Fruit fly (Drosophila melanogaster) whole organism, pupa: ENCODE measurements around the gene CG31418.

ENCODE experiments used
- CG10348 ChIP-seq: fragments of 200-800 bp; sonication (Bioruptor generic); IDR thresholded peaks from 2 replicates; pipeline ENCODE4 v1.3.6; 2022; ENCODE audit warnings: missing biosample characterization, missing genetic modification characterization
- CG12605 ChIP-seq: fragments of 200-800 bp; sonication (Bioruptor generic); IDR thresholded peaks from 2 replicates; pipeline ENCODE4 v1.3.6; 2022; ENCODE audit warnings: missing biosample characterization, missing genetic modification characterization
- CG13204 ChIP-seq: fragments of 200-800 bp; sonication (Bioruptor generic); optimal IDR thresholded peaks from 2 replicates; lab custom pipeline; 2018; ENCODE audit warnings: missing biosample characterization, mild to moderate bottlenecking, missing genetic modification characterization, moderate library complexity
- CG14655 ChIP-seq: fragments of 200-800 bp; sonication (Bioruptor generic); optimal IDR thresholded peaks from 3 replicates; lab custom pipeline; 2017; ENCODE audit warnings: mild to moderate bottlenecking, missing biosample characterization, missing genetic modification reagents, missing genetic modification characterization
- CG15710 ChIP-seq: fragments of 200-800 bp; sonication (Bioruptor generic); optimal IDR thresholded peaks from 2 replicates; lab custom pipeline; 2018; ENCODE audit warnings: missing biosample characterization, mild to moderate bottlenecking, missing genetic modification characterization, moderate library complexity
- CG17806 ChIP-seq: fragments of 200-800 bp; sonication (Bioruptor generic); optimal IDR thresholded peaks from 2 replicates; lab custom pipeline; 2018; ENCODE audit warnings: missing biosample characterization, mild to moderate bottlenecking, missing genetic modification characterization, moderate library complexity
- CG32121 ChIP-seq: fragments of 200-800 bp; sonication (Bioruptor generic); IDR thresholded peaks from 2 replicates; pipeline ENCODE4 v1.3.6; 2022; ENCODE audit warnings: missing biosample characterization, missing genetic modification characterization
- CG34367 ChIP-seq: fragments of 200-800 bp; sonication (Bioruptor generic); optimal IDR thresholded peaks from 2 replicates; lab custom pipeline; 2018; ENCODE audit warnings: missing biosample characterization, mild to moderate bottlenecking, missing genetic modification characterization
- CG4496 ChIP-seq: fragments of 200-800 bp; sonication (Bioruptor generic); IDR thresholded peaks from 3 replicates; pipeline ENCODE4 v1.3.6; 2022; ENCODE audit warnings: missing biosample characterization, missing genetic modification characterization
- CG8301 ChIP-seq: fragments of 200-800 bp; sonication (Bioruptor generic); optimal IDR thresholded peaks from 2 replicates; lab custom pipeline; 2018; ENCODE audit warnings: missing biosample characterization, mild to moderate bottlenecking, missing genetic modification characterization
- CG9948 ChIP-seq: fragments of 200-800 bp; sonication (Bioruptor generic); optimal IDR thresholded peaks from 2 replicates; lab custom pipeline; 2018; ENCODE audit warnings: missing biosample characterization, mild to moderate bottlenecking, missing genetic modification characterization, moderate library complexity
- D1 ChIP-seq: fragments of 200-800 bp; sonication (Bioruptor generic); optimal IDR thresholded peaks from 2 replicates; lab custom pipeline; 2018; ENCODE audit warnings: missing biosample characterization, mild to moderate bottlenecking, missing genetic modification characterization, moderate library complexity
- EcR ChIP-seq: fragments of 200-800 bp; sonication (Bioruptor generic); optimal IDR thresholded peaks from 3 replicates; lab custom pipeline; 2019; ENCODE audit warnings: missing biosample characterization, missing genetic modification characterization, mild to moderate bottlenecking, moderate library complexity, missing genetic modification reagents
- Ets98B ChIP-seq: fragments of 200-800 bp; sonication (Bioruptor generic); IDR thresholded peaks from 2 replicates; pipeline ENCODE4 v1.3.6; 2022; ENCODE audit warnings: missing biosample characterization, missing genetic modification characterization
- Pif1A ChIP-seq: fragments of 200-800 bp; sonication (Bioruptor generic); optimal IDR thresholded peaks from 3 replicates; lab custom pipeline; 2016; ENCODE audit warnings: missing biosample characterization, missing genetic modification characterization
- Pif1B ChIP-seq: fragments of 200-800 bp; sonication (Bioruptor generic); optimal IDR thresholded peaks from 3 replicates; lab custom pipeline; 2016; ENCODE audit warnings: missing biosample characterization, missing genetic modification characterization
- Snoo ChIP-seq: fragments of 200-800 bp; sonication (Bioruptor generic); optimal IDR thresholded peaks from 3 replicates; lab custom pipeline; 2017; ENCODE audit warnings: missing biosample characterization, mild to moderate bottlenecking, missing genetic modification characterization, inconsistent platforms
- fd96Ca ChIP-seq: fragments of 200-800 bp; sonication (Bioruptor generic); IDR thresholded peaks from 3 replicates; pipeline ENCODE4 v1.3.6; 2022; ENCODE audit warnings: missing biosample characterization, missing genetic modification characterization
- gl ChIP-seq: fragments of 200-800 bp; sonication (Bioruptor generic); optimal IDR thresholded peaks from 2 replicates; lab custom pipeline; 2018; ENCODE audit warnings: missing biosample characterization, mild to moderate bottlenecking, missing genetic modification characterization
- rn ChIP-seq: fragments of 200-800 bp; sonication (Bioruptor generic); IDR thresholded peaks from 2 replicates; pipeline ENCODE4 v1.3.6; 2022; ENCODE audit warnings: missing biosample characterization, missing genetic modification characterization

Gene CG31418

DNA sequence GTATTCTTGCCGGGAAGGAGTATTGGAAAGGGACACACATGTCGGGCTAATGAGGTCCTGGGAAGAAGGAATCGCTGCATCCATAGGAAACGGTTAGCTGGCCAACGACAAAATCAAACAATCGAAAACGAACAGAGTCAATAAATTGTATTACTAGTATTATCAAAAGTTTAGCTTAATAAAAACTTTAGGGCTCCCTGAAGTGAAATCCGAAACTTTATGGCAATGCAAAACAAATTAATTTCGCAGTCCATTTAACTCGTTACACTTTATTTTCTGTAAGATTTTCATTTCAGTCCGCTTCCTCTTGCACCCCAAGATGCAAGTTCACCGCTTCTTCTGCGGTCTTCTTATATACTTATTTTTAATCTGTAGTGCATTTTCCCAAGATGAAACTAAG lies 753 bp downstream of the CG31418 start, which contains the start of gene CG31419:
Gene CG31419 (plus strand): TSS at position 301 of the 400 bp plus-strand sequence.
- TF ChIP-seq CG17806 (tag; lab: Kevin White, UChicago) = no peak
- TF ChIP-seq gl (tag; lab: Kevin White, UChicago) = no peak
- TF ChIP-seq rn (GFP tag; lab: Robert Waterston, UW) = no peak
- TF ChIP-seq CG34367 = no peak
- TF ChIP-seq CG15710 (tag; lab: Kevin White, UChicago) = no peak
- TF ChIP-seq Pif1B = no peak
- no peak for TF ChIP-seq D1 (tag; lab: Kevin White, UChicago)
- no peak for TF ChIP-seq CG13204 (GFP tag; lab: Kevin White, UChicago)
- TF ChIP-seq, all 21 proteins: peak for 0

DNA sequence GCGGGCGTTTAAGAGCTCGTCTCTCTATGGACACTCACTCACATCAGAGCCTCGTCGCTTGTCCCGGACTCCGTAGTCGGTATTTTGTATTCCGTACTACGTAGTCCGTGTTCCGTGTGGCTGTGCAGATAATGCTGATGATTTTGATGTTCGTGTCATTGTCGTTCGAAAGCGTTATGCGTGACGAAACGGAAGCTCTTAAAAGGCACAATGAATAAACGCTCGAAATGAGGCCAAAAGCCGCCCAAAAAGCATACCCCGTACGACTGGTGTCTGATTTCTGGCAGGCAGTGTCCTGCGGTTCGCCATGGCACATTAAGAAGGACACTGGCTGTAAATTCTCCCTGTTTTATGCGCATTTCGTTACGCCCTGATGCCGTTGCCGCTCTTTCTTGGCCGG lies 5.5 kb downstream of the CG31418 start:
- TF ChIP-seq fd96Ca (GFP tag; lab: Robert Waterston, UW) = no peak
- no peak for TF ChIP-seq CG32121 (GFP tag; lab: Robert Waterston, UW)
- TF ChIP-seq CG4496 (GFP tag; lab: Robert Waterston, UW) = no peak
- no peak for TF ChIP-seq CG9948 (tag; lab: Kevin White, UChicago)
- TF ChIP-seq CG13204 (GFP tag; lab: Kevin White, UChicago) = no peak
- no peak for TF ChIP-seq CG34367
- no peak for TF ChIP-seq CG14655 (GFP tag; lab: Kevin White, UChicago)
- TF ChIP-seq rn (GFP tag; lab: Robert Waterston, UW) = no peak
- no peak for TF ChIP-seq gl (tag; lab: Kevin White, UChicago)
- TF ChIP-seq Ets98B (GFP tag; lab: Robert Waterston, UW) = no peak
- no peak for TF ChIP-seq Snoo (tag; lab: Kevin White, UChicago)
- no peak for TF ChIP-seq CG12605 (GFP tag; lab: Robert Waterston, UW)
- TF ChIP-seq Pif1B = no peak
- TF ChIP-seq CG17806 (tag; lab: Kevin White, UChicago) = no peak
- no peak for TF ChIP-seq EcR (GFP tag; lab: Kevin White, UChicago)
- TF ChIP-seq CG10348 = no peak
- TF ChIP-seq D1 (tag; lab: Kevin White, UChicago) = no peak
- TF ChIP-seq CG8301 (tag; lab: Kevin White, UChicago) = no peak
- TF ChIP-seq Pif1A (GFP tag; lab: Kevin White, UChicago) = no peak
- TF ChIP-seq, all 21 proteins: peak for 0
